Fruit fly (Drosophila melanogaster) whole organism, pupa: Measurements from ENCODE around the gene CG9391.

Source experiments
- CG10348 ChIP-seq: fragments of 200-800 bp; sonication (Bioruptor generic); IDR thresholded peaks from 2 replicates; pipeline ENCODE4 v1.3.6; 2022; ENCODE audit warnings: missing biosample characterization, missing genetic modification characterization
- CG13204 ChIP-seq: fragments of 200-800 bp; sonication (Bioruptor generic); optimal IDR thresholded peaks from 2 replicates; lab custom pipeline; 2018; ENCODE audit warnings: missing biosample characterization, mild to moderate bottlenecking, missing genetic modification characterization, moderate library complexity
- CG15710 ChIP-seq: fragments of 200-800 bp; sonication (Bioruptor generic); optimal IDR thresholded peaks from 2 replicates; lab custom pipeline; 2018; ENCODE audit warnings: missing biosample characterization, mild to moderate bottlenecking, missing genetic modification characterization, moderate library complexity
- CG32121 ChIP-seq: fragments of 200-800 bp; sonication (Bioruptor generic); IDR thresholded peaks from 2 replicates; pipeline ENCODE4 v1.3.6; 2022; ENCODE audit warnings: missing biosample characterization, missing genetic modification characterization
- CG34367 ChIP-seq: fragments of 200-800 bp; sonication (Bioruptor generic); optimal IDR thresholded peaks from 2 replicates; lab custom pipeline; 2018; ENCODE audit warnings: missing biosample characterization, mild to moderate bottlenecking, missing genetic modification characterization
- D1 ChIP-seq: fragments of 200-800 bp; sonication (Bioruptor generic); optimal IDR thresholded peaks from 2 replicates; lab custom pipeline; 2018; ENCODE audit warnings: missing biosample characterization, mild to moderate bottlenecking, missing genetic modification characterization, moderate library complexity
- EcR ChIP-seq: fragments of 200-800 bp; sonication (Bioruptor generic); optimal IDR thresholded peaks from 3 replicates; lab custom pipeline; 2019; ENCODE audit warnings: missing biosample characterization, missing genetic modification characterization, mild to moderate bottlenecking, moderate library complexity, missing genetic modification reagents
- Ets98B ChIP-seq: fragments of 200-800 bp; sonication (Bioruptor generic); IDR thresholded peaks from 2 replicates; pipeline ENCODE4 v1.3.6; 2022; ENCODE audit warnings: missing biosample characterization, missing genetic modification characterization
- Pif1A ChIP-seq: fragments of 200-800 bp; sonication (Bioruptor generic); optimal IDR thresholded peaks from 3 replicates; lab custom pipeline; 2016; ENCODE audit warnings: missing biosample characterization, missing genetic modification characterization
- Pif1B ChIP-seq: fragments of 200-800 bp; sonication (Bioruptor generic); optimal IDR thresholded peaks from 3 replicates; lab custom pipeline; 2016; ENCODE audit warnings: missing biosample characterization, missing genetic modification characterization
- Snoo ChIP-seq: fragments of 200-800 bp; sonication (Bioruptor generic); optimal IDR thresholded peaks from 3 replicates; lab custom pipeline; 2017; ENCODE audit warnings: missing biosample characterization, mild to moderate bottlenecking, missing genetic modification characterization, inconsistent platforms
- fd96Ca ChIP-seq: fragments of 200-800 bp; sonication (Bioruptor generic); IDR thresholded peaks from 3 replicates; pipeline ENCODE4 v1.3.6; 2022; ENCODE audit warnings: missing biosample characterization, missing genetic modification characterization
- rn ChIP-seq: fragments of 200-800 bp; sonication (Bioruptor generic); IDR thresholded peaks from 2 replicates; pipeline ENCODE4 v1.3.6; 2022; ENCODE audit warnings: missing biosample characterization, missing genetic modification characterization

DNA sequence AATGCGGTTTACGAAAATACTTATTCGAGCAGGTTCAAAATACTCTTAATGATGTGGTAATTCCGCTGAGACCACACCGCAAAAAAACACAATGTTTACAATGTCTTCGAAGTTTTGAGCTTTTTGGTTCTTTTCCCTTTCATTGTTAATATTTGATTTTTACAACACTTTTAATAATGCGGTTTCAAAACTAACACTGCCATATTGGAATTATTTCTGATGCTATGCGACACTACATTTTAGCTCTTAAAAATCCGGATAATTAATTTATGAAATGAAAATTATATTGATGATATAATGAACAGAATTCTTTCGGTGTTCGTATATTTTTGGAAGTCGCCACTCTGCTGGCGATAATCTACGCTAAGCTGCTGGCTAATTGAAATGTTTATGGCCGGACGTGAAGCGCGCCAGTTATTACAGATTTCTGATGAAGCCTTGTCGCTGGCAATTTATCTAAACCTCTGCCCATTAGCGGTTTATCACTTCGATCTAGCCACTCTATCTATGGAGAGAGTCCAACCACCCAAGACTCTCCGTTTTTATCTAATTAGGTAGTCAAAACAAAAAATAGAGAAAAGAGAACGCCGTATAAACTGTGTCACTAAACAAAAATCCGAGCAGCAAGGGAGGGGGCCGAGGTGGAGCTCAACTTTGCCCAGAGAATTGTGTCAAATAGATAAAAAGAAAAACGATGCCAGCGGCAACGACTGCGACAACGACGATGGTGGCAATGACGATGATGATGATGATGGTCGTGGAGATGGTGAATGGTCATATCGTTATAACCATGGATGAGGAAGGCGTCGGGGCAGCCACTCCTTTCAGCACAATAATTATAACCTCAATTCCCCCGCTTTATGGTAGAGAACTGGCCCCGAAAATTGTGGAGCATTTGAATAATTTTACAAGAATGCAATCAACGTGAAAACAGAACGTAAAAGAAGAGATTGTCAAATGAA, 11.8 kb downstream of the CG9391 start:
- TF ChIP-seq D1: no peak
- no peak for TF ChIP-seq fd96Ca (GFP tag; lab: Robert Waterston, UW)
- TF ChIP-seq Ets98B (GFP tag; lab: Robert Waterston, UW): no peak
- no peak for TF ChIP-seq rn (GFP tag; lab: Robert Waterston, UW)
- no peak for TF ChIP-seq CG10348 (GFP tag; lab: Robert Waterston, UW)
- TF ChIP-seq Pif1B: no peak
- peak; percentile 56 for TF ChIP-seq EcR (GFP tag; lab: Kevin White, UChicago)
- TF ChIP-seq Pif1A: no peak
- no peak for TF ChIP-seq CG32121 (GFP tag; lab: Robert Waterston, UW)
- TF ChIP-seq CG15710: no peak
- no peak for TF ChIP-seq Snoo
- no peak for TF ChIP-seq CG13204
- TF ChIP-seq CG34367 (tag; lab: Kevin White, UChicago): no peak
